Worm (Caenorhabditis elegans) whole organism, midembryonic: ENCODE data around the gene F33C8.2.

Experiments
- T22C8.4 ChIP-seq: fragments of 200-800 bp; sonication (Bioruptor generic); IDR thresholded peaks from 2 replicates; pipeline ENCODE4 v1.3.6; 2022; ENCODE audit warnings: missing genetic modification characterization, missing compliant biosample characterization
- cog-1 ChIP-seq: sonication (generic microtip); optimal IDR thresholded peaks from 2 replicates; lab custom pipeline; 2016; ENCODE audit warnings: missing genetic modification characterization, missing compliant biosample characterization
- flt-1 ChIP-seq: fragments of 200-800 bp; sonication (Bioruptor generic); IDR thresholded peaks from 2 replicates; pipeline ENCODE4 v1.3.6; 2022; ENCODE audit warnings: missing genetic modification characterization, missing compliant biosample characterization
- klf-2 ChIP-seq: fragments of 200-800 bp; sonication (Bioruptor generic); conservative IDR thresholded peaks from 2 replicates; pipeline ENCODE4 v1.3.6; 2022; ENCODE audit warnings: missing genetic modification reagents, missing genetic modification characterization, missing compliant biosample characterization
- ref-1 ChIP-seq: fragments of 200-800 bp; sonication (Bioruptor generic); conservative IDR thresholded peaks from 2 replicates; pipeline ENCODE4 v1.3.6; 2022; ENCODE audit warnings: missing genetic modification reagents, missing genetic modification characterization, missing compliant biosample characterization
- tab-1 ChIP-seq: fragments of 200-800 bp; sonication (Bioruptor generic); IDR thresholded peaks from 2 replicates; pipeline ENCODE4 v1.3.6; 2022; ENCODE audit warnings: missing genetic modification characterization, missing compliant biosample characterization
- ztf-29 ChIP-seq: fragments of 200-800 bp; sonication (Bioruptor generic); IDR thresholded peaks from 2 replicates; pipeline ENCODE4 v1.3.6; 2022; ENCODE audit warnings: missing genetic modification reagents, missing genetic modification characterization, missing compliant biosample characterization

DNA sequence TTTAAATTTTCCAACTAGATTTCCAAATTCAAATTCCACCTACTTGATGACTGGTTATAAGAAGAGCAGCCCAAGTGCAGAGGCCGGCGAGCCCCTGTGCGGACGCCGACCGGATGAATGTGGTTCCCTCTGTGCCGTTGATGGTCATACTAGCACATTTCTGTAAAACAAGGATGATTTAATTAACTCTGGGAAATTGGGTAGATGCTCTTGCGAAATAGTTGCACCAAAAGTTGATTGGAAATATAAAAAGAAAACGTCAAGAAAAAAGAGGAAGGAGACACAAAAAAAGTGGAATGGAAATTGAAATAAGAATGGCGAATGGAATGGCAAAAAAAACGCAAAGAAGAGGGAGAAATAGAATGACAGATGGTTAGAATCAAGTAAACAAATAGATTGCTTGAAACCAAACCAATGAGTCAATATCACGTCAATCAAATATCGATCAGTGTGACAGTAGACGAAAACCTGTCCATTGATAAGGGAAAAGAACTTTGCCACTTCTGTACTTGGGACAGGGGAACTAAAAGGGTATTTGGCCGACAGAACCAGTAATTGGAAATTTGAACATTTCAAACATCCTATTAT, 14.4 kb upstream of the F33C8.2 start, which contains the start of gene tmem-184:
- TF ChIP-seq cog-1 (no peak), T22C8.4 (GFP tag; lab: Robert Waterston, UW) (no peak), ref-1 (GFP tag; lab: Robert Waterston, UW) (no peak), tab-1 (GFP tag; lab: Robert Waterston, UW) (no peak), flt-1 (GFP tag; lab: Robert Waterston, UW) (no peak), ztf-29 (no peak), klf-2 (GFP tag; lab: Robert Waterston, UW) (no peak)
